Worm (Caenorhabditis elegans): ENCODE measurements around the gene R11D1.1.

DNA sequence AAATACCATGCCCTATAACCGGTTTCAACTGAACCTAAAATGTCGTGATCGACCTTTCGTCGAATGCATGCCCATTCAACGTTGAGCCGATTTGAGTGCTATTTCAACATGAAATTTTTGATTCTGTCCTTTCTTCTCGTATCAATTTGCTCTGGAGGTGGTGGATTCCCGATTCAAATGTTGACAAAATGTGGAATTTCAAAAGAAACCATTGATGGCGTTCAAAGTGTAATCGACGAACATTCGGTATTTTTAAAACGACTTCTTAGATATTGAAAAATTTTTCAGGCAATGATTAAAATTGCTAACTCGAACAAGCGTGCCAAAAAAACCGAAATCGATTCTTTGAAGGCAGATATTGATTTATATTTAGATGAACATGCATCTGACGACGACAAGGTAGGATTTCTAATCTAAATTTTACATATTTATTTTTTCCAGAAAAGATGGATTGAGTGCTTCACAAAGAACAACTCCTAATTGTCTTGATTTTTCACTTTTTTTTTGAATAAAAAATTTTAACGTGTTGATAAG is 23.0 kb downstream of the R11D1.1 start, which contains the start of gene R11D1.13:
- TF ChIP-seq sox-2 (GFP tag; IDR thresholded peaks at IDR 0.05) (no peak), ceh-14 (tag; optimal IDR thresholded peaks at IDR 0.05) (no peak), T23F11.4 (GFP tag; optimal IDR thresholded peaks at IDR 0.05) (no peak), pat-9 (tag; optimal IDR thresholded peaks at IDR 0.05) (no peak), nhr-11 (tag; optimal IDR thresholded peaks at IDR 0.05) (no peak)

Measured in whole organism, late embryonic.